Worm (Caenorhabditis elegans): ENCODE measurements around the gene F09G8.10.

DNA sequence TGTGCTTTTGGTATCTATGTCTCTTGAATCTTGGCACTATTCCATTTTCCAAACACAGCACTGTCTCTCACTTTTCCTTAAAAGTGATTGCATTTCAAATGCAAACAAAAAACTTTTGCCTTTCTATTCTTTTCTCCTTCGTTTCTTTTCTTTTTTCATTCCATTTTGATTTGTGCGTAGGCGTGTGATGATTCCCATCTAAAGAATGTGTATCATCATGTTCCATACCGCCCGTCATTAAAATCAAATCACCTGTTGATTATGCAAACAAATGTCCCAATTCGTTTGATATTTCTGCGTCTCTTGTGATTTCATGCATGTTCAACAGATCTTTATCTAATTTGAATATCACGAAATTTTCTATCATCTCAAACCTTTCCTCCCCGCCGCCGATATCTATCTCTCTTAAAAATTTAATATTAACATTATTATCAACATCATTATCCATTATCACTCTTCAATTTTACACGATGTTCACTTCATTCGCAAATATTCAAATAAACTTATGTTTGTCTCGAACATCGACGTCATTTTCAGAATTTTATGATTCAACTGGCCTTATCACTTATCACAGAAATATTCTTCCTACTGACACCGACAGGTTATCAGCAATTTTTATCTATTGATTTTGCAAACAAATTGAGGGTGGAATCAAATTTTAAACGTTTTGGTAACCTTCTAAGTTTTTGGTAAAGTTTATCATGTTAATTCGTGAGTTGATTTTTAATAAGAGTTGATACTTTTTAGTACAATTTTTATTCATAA, 19.5 kb upstream of the F09G8.10 start:
- peak; percentile 90 for TF ChIP-seq pqm-1 (tag; optimal IDR thresholded peaks at IDR 0.05)
- TF ChIP-seq pha-4 (tag; optimal IDR thresholded peaks at IDR 0.05), result peak; percentile 46
